Fruit fly (Drosophila melanogaster) whole organism, embryonic: ENCODE results near the gene plum.

Experiments
- Atf-2 ChIP-seq: fragments of 200-800 bp; sonication (Bioruptor generic); optimal IDR thresholded peaks from 2 replicates; lab custom pipeline; 2016; ENCODE audit warnings: missing biosample characterization, missing genetic modification characterization
- CG10267 ChIP-seq: fragments of 200-800 bp; sonication (Bioruptor generic); optimal IDR thresholded peaks from 2 replicates; lab custom pipeline; 2018; ENCODE audit warnings: missing biosample characterization, mild to moderate bottlenecking, missing genetic modification characterization, moderate library complexity
- CG10654 ChIP-seq: fragments of 200-800 bp; sonication (Bioruptor generic); optimal IDR thresholded peaks from 2 replicates; lab custom pipeline; 2016; ENCODE audit warnings: missing biosample characterization, missing genetic modification characterization
- CG10979 ChIP-seq: fragments of 200-800 bp; sonication (Bioruptor generic); optimal IDR thresholded peaks from 2 replicates; lab custom pipeline; 2018; ENCODE audit warnings: missing biosample characterization, mild to moderate bottlenecking, missing genetic modification characterization, moderate library complexity
- CG11504 ChIP-seq: fragments of 200-800 bp; sonication (Bioruptor generic); optimal IDR thresholded peaks from 3 replicates; lab custom pipeline; 2019; ENCODE audit warnings: missing biosample characterization, mild to moderate bottlenecking, missing genetic modification characterization, moderate library complexity
- CG12236 ChIP-seq: fragments of 200-800 bp; sonication (Bioruptor generic); optimal IDR thresholded peaks from 2 replicates; lab custom pipeline; 2016; ENCODE audit warnings: missing biosample characterization, missing genetic modification characterization
- CG14050 ChIP-seq: fragments of 200-800 bp; sonication (Bioruptor generic); IDR thresholded peaks from 3 replicates; pipeline ENCODE4 v1.3.6; 2022; ENCODE audit warnings: missing biosample characterization, missing genetic modification characterization
- CG1529 ChIP-seq: fragments of 200-800 bp; sonication (Bioruptor generic); optimal IDR thresholded peaks from 3 replicates; lab custom pipeline; 2018; ENCODE audit warnings: missing biosample characterization, missing genetic modification characterization
- CG15479 ChIP-seq: fragments of 200-800 bp; sonication (Bioruptor generic); optimal IDR thresholded peaks from 3 replicates; lab custom pipeline; 2019; ENCODE audit warnings: missing biosample characterization, mild to moderate bottlenecking, missing genetic modification characterization, moderate library complexity
- CG1602 ChIP-seq: fragments of 200-800 bp; sonication (Bioruptor generic); optimal IDR thresholded peaks from 3 replicates; lab custom pipeline; 2016; ENCODE audit warnings: missing biosample characterization, missing genetic modification characterization
- CG16863 ChIP-seq: fragments of 200-800 bp; sonication (Bioruptor generic); optimal IDR thresholded peaks from 3 replicates; lab custom pipeline; 2016; ENCODE audit warnings: missing biosample characterization, missing genetic modification characterization
- CG17186 ChIP-seq: fragments of 200-800 bp; sonication (Bioruptor generic); optimal IDR thresholded peaks from 3 replicates; lab custom pipeline; 2017; ENCODE audit warnings: missing biosample characterization, missing genetic modification reagents, missing genetic modification characterization
- CG17361 ChIP-seq: fragments of 200-800 bp; sonication (Bioruptor generic); IDR thresholded peaks from 3 replicates; pipeline ENCODE4 v1.3.6; 2022; ENCODE audit warnings: missing biosample characterization, missing genetic modification characterization
- CG18599 ChIP-seq: fragments of 200-800 bp; sonication (Bioruptor generic); optimal IDR thresholded peaks from 3 replicates; lab custom pipeline; 2017; ENCODE audit warnings: missing biosample characterization, missing genetic modification characterization, mild to moderate bottlenecking, moderate library complexity, missing genetic modification reagents
- CG2116 ChIP-seq: fragments of 200-800 bp; sonication (Bioruptor generic); optimal IDR thresholded peaks from 3 replicates; lab custom pipeline; 2018; ENCODE audit warnings: missing biosample characterization, mild to moderate bottlenecking, missing genetic modification characterization
- CG2199 ChIP-seq: fragments of 200-800 bp; sonication (Bioruptor generic); IDR thresholded peaks from 3 replicates; pipeline ENCODE4 v1.3.6; 2022; ENCODE audit warnings: missing biosample characterization, missing genetic modification characterization
- CG2202 ChIP-seq: fragments of 200-800 bp; sonication (Bioruptor generic); optimal IDR thresholded peaks from 2 replicates; lab custom pipeline; 2018; ENCODE audit warnings: missing biosample characterization, mild to moderate bottlenecking, missing genetic modification characterization
- CG2678 ChIP-seq: fragments of 200-800 bp; sonication (Bioruptor generic); optimal IDR thresholded peaks from 3 replicates; lab custom pipeline; 2019; ENCODE audit warnings: missing biosample characterization, mild to moderate bottlenecking, missing genetic modification characterization, moderate library complexity
- CG34376 ChIP-seq: fragments of 200-800 bp; sonication (Bioruptor generic); optimal IDR thresholded peaks from 2 replicates; lab custom pipeline; 2018; ENCODE audit warnings: missing biosample characterization, mild to moderate bottlenecking, missing genetic modification characterization
- CG3995 ChIP-seq: fragments of 200-800 bp; sonication (Bioruptor generic); optimal IDR thresholded peaks from 3 replicates; lab custom pipeline; 2016; ENCODE audit warnings: missing biosample characterization, missing genetic modification characterization
- CG4424 ChIP-seq: fragments of 200-800 bp; sonication (Bioruptor generic); optimal IDR thresholded peaks from 3 replicates; lab custom pipeline; 2016; ENCODE audit warnings: missing biosample characterization, missing genetic modification characterization
- CG4820 ChIP-seq: fragments of 200-800 bp; sonication (Bioruptor generic); optimal IDR thresholded peaks from 3 replicates; lab custom pipeline; 2016; ENCODE audit warnings: missing biosample characterization, missing genetic modification characterization
- CG5245 ChIP-seq: fragments of 200-800 bp; sonication (Bioruptor generic); optimal IDR thresholded peaks from 3 replicates; lab custom pipeline; 2016; ENCODE audit warnings: missing biosample characterization, missing genetic modification characterization
- CG7556 ChIP-seq: fragments of 200-800 bp; sonication (Bioruptor generic); optimal IDR thresholded peaks from 2 replicates; lab custom pipeline; 2017; ENCODE audit warnings: missing biosample characterization, mild to moderate bottlenecking, missing genetic modification characterization
- CG8359 ChIP-seq: fragments of 200-800 bp; sonication (Bioruptor generic); optimal IDR thresholded peaks from 2 replicates; lab custom pipeline; 2017; ENCODE audit warnings: missing biosample characterization, mild to moderate bottlenecking, missing genetic modification characterization, borderline replicate concordance
- CG9437 ChIP-seq: fragments of 200-800 bp; sonication (Bioruptor generic); optimal IDR thresholded peaks from 2 replicates; lab custom pipeline; 2018; ENCODE audit warnings: missing biosample characterization, mild to moderate bottlenecking, missing genetic modification characterization
- CG9797 ChIP-seq: fragments of 200-800 bp; sonication (Bioruptor generic); optimal IDR thresholded peaks from 3 replicates; lab custom pipeline; 2018; ENCODE audit warnings: missing biosample characterization, mild to moderate bottlenecking, missing genetic modification characterization
- CoRest ChIP-seq: fragments of 200-800 bp; sonication (Bioruptor generic); optimal IDR thresholded peaks from 3 replicates; lab custom pipeline; 2018; ENCODE audit warnings: missing biosample characterization, mild to moderate bottlenecking, missing genetic modification characterization, moderate library complexity
- E2f2 ChIP-seq: fragments of 200-800 bp; sonication (Bioruptor generic); IDR thresholded peaks from 2 replicates; pipeline ENCODE4 v1.3.6; 2022; ENCODE audit warnings: missing biosample characterization, missing genetic modification characterization
- HLH3B ChIP-seq: fragments of 200-800 bp; sonication (Bioruptor generic); IDR thresholded peaks from 2 replicates; pipeline ENCODE4 v1.3.6; 2022; ENCODE audit warnings: missing biosample characterization, missing genetic modification characterization
- Hsf ChIP-seq: fragments of 200-800 bp; sonication (Bioruptor generic); optimal IDR thresholded peaks from 3 replicates; lab custom pipeline; 2016; ENCODE audit warnings: missing biosample characterization, missing genetic modification characterization
- Med ChIP-seq: fragments of 200-800 bp; sonication (Bioruptor generic); peaks from one replicate; lab custom pipeline; 2016; ENCODE audit warnings: missing biosample characterization, missing genetic modification characterization, mild to moderate bottlenecking, inconsistent platforms, moderate library complexity
- Mes4 ChIP-seq: fragments of 200-800 bp; sonication (Bioruptor generic); optimal IDR thresholded peaks from 2 replicates; lab custom pipeline; 2016; ENCODE audit warnings: missing biosample characterization, missing genetic modification characterization
- NC2α ChIP-seq: fragments of 200-800 bp; sonication (Bioruptor generic); optimal IDR thresholded peaks from 2 replicates; lab custom pipeline; 2016; ENCODE audit warnings: missing biosample characterization, missing genetic modification characterization
- NK7.1 ChIP-seq: fragments of 200-800 bp; sonication (Bioruptor generic); optimal IDR thresholded peaks from 3 replicates; lab custom pipeline; 2016; ENCODE audit warnings: missing biosample characterization, missing genetic modification characterization
- Opbp ChIP-seq: fragments of 200-800 bp; sonication (Bioruptor generic); IDR thresholded peaks from 3 replicates; pipeline ENCODE4 v1.3.6; 2022; ENCODE audit warnings: missing biosample characterization, missing genetic modification characterization; ENCODE audit not compliant: partially characterized antibody
- PHDP ChIP-seq: fragments of 200-800 bp; sonication (Bioruptor generic); optimal IDR thresholded peaks from 3 replicates; lab custom pipeline; 2018; ENCODE audit warnings: missing biosample characterization, mild to moderate bottlenecking, missing genetic modification characterization, moderate library complexity
- Pdp1 ChIP-seq, 2 experiments: fragments of 200-800 bp; sonication (Bioruptor generic); optimal IDR thresholded peaks; 3 replicates each; lab custom pipeline; 2016; ENCODE audit warnings: missing biosample characterization in 2 of 2, missing genetic modification characterization in 2 of 2, mild to moderate bottlenecking in 1 of 2, moderate library complexity in 1 of 2
- Sox102F ChIP-seq: fragments of 200-800 bp; sonication (Bioruptor generic); optimal IDR thresholded peaks from 2 replicates; lab custom pipeline; 2018; ENCODE audit warnings: missing biosample characterization, mild to moderate bottlenecking, missing genetic modification characterization, moderate library complexity
- ato ChIP-seq: fragments of 200-800 bp; sonication (Bioruptor generic); IDR thresholded peaks from 2 replicates; pipeline ENCODE4 v1.3.6; 2022; ENCODE audit warnings: missing biosample characterization, missing genetic modification characterization; ENCODE audit not compliant: partially characterized antibody
- bsh ChIP-seq, 2 experiments: fragments of 200-800 bp; sonication (Bioruptor generic); optimal IDR thresholded peaks; 2 replicates each; lab custom pipeline; 2017 to 2018; ENCODE audit warnings: mild to moderate bottlenecking in 2 of 2, missing biosample characterization in 2 of 2, missing genetic modification characterization in 2 of 2, moderate library complexity in 1 of 2
- ci ChIP-seq: fragments of 200-800 bp; sonication (Bioruptor generic); IDR thresholded peaks from 3 replicates; pipeline ENCODE4 v1.3.6; 2022; ENCODE audit warnings: missing biosample characterization, missing genetic modification characterization
- dpn ChIP-seq, 2 experiments: fragments of 200-800 bp; sonication (Bioruptor generic); optimal IDR thresholded peaks; 3 replicates each; lab custom pipeline; 2016; ENCODE audit warnings: missing biosample characterization in 2 of 2, missing genetic modification characterization in 2 of 2
- fd96Cb ChIP-seq: fragments of 200-800 bp; sonication (Bioruptor generic); optimal IDR thresholded peaks from 2 replicates; lab custom pipeline; 2018; ENCODE audit warnings: missing biosample characterization, mild to moderate bottlenecking, missing genetic modification characterization, moderate library complexity
- pho ChIP-seq: fragments of 200-800 bp; sonication (Bioruptor generic); optimal IDR thresholded peaks from 2 replicates; lab custom pipeline; 2016; ENCODE audit warnings: missing biosample characterization, missing genetic modification characterization
- phol ChIP-seq: fragments of 200-800 bp; sonication (Bioruptor generic); optimal IDR thresholded peaks from 3 replicates; lab custom pipeline; 2018; ENCODE audit warnings: missing biosample characterization, mild to moderate bottlenecking, missing genetic modification characterization, moderate library complexity
- prd ChIP-seq, 3 experiments: fragments of >200 bp in 2 of 3; fragments of 200-800 bp in 1 of 3; sonication (Bioruptor generic) in 1 of 3; optimal IDR thresholded peaks in 2 of 3; IDR thresholded peaks in 1 of 3; 2 replicates in 2 of 3; 3 replicates in 1 of 3; pipeline versions ENCODE4 v1.3.6 to Lab custom; 2017 to 2022; ENCODE audit warnings: missing biosample characterization in 1 of 3, missing genetic modification characterization in 1 of 3
- trem ChIP-seq: fragments of 200-800 bp; optimal IDR thresholded peaks from 3 replicates; lab custom pipeline; 2019; ENCODE audit warnings: missing biosample characterization, mild to moderate bottlenecking, missing genetic modification characterization, moderate library complexity
- tup ChIP-seq: fragments of 200-800 bp; sonication (Bioruptor generic); optimal IDR thresholded peaks from 2 replicates; lab custom pipeline; 2016; ENCODE audit warnings: missing biosample characterization, mild to moderate bottlenecking, missing genetic modification characterization, moderate library complexity
- wdn ChIP-seq: fragments of 200-800 bp; sonication (Bioruptor generic); IDR thresholded peaks from 2 replicates; pipeline ENCODE4 v1.3.6; 2022; ENCODE audit warnings: missing biosample characterization, missing genetic modification characterization

Gene plum

DNA sequence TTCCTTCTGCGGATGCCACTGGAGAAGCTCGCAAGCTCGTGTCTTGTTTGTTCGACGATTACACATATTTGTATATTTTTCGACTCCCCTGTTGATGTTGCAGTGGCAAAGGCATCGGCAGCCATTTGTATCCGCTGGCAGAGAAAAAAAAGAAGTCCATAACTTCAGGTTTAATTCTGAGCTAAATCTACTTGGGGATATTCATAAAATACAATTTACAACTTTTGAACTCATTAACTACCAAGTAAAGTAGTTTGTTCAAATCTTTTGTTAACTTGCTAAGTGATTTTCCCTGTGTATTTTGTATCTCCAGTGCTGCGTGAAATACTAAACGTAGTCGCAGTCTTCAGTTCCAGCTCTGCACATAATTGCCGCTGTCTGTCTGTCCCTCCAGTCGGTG, 7.1 kb upstream of the plum start (continued):
- peak; percentile 28 for TF ChIP-seq CG10267
- peak; percentile 2 for TF ChIP-seq Atf-2 (GFP tag; lab: Kevin White, UChicago)
- no peak for TF ChIP-seq CG7556 (GFP tag; lab: Kevin White, UChicago)
- TF ChIP-seq CG10654 (GFP tag; lab: Kevin White, UChicago): no peak
- no peak for TF ChIP-seq CG17361 (GFP tag; lab: Robert Waterston, UW)
- no peak for TF ChIP-seq CG17186 (GFP tag; lab: Kevin White, UChicago)
- TF ChIP-seq CG1529 (GFP tag; lab: Kevin White, UChicago): peak; percentile 28
- no peak for TF ChIP-seq Opbp
- TF ChIP-seq trem (tag; lab: Kevin White, UChicago): peak; percentile 23
- TF ChIP-seq PHDP (tag; lab: Kevin White, UChicago): peak; percentile 34
- no peak for TF ChIP-seq CG18599 (GFP tag; lab: Kevin White, UChicago)
- peak; percentile 38 for TF ChIP-seq CG2202 (tag; lab: Kevin White, UChicago)
- TF ChIP-seq Sox102F (GFP tag; lab: Kevin White, UChicago): peak; percentile 53
- TF ChIP-seq NK7.1 (GFP tag; lab: Kevin White, UChicago): no peak
- peak; percentile 13 for TF ChIP-seq CG16863
- no peak for TF ChIP-seq CG3995 (GFP tag; lab: Kevin White, UChicago)
- TF ChIP-seq wdn: no peak
- no peak for TF ChIP-seq pho (GFP tag; lab: Kevin White, UChicago)
- TF ChIP-seq CG1602: peak; percentile 8
- TF ChIP-seq CoRest (tag; lab: Kevin White, UChicago): no peak
- TF ChIP-seq CG15479 (GFP tag; lab: Kevin White, UChicago): no peak
- peak; percentile 22 for TF ChIP-seq CG2678 (tag; lab: Kevin White, UChicago)
- no peak for TF ChIP-seq CG2116 (GFP tag; lab: Kevin White, UChicago)
- no peak for TF ChIP-seq tup (GFP tag; lab: Kevin White, UChicago)
- peak; percentile 26 for TF ChIP-seq CG9437 (GFP tag; lab: Kevin White, UChicago)
- TF ChIP-seq CG14050: no peak
- TF ChIP-seq Med (GFP tag; lab: Kevin White, UChicago): peak; percentile 30
- TF ChIP-seq CG10979 (tag; lab: Kevin White, UChicago): peak; percentile 56
- no peak for TF ChIP-seq CG2199 (GFP tag; lab: Robert Waterston, UW)
- TF ChIP-seq CG11504 (tag; lab: Kevin White, UChicago): peak; percentile 53
- no peak for TF ChIP-seq ato
- TF ChIP-seq fd96Cb (tag; lab: Kevin White, UChicago): peak; percentile 24
- TF ChIP-seq E2f2 (GFP tag; lab: Robert Waterston, UW): peak; percentile 17; the same call in 1 of the 2 replicates
- TF ChIP-seq CG4820 (GFP tag; lab: Kevin White, UChicago): no peak
- peak; percentile 29; the same call in 1 of the 2 replicates for TF ChIP-seq HLH3B
- peak; percentile 79 to 86 for TF ChIP-seq bsh (GFP tag; optimal IDR thresholded peaks at IDR 0.05; lab: Kevin White, UChicago)
- peak; percentile 48 for TF ChIP-seq Hsf
- TF ChIP-seq prd (optimal IDR thresholded peaks at IDR 0.05; lab: Kevin White, UChicago): no peak
- peak; percentile 19; the same call in 1 of the 3 replicates for TF ChIP-seq prd (GFP tag; IDR thresholded peaks at IDR 0.05; lab: Robert Waterston, UW)
- no peak for TF ChIP-seq ci (GFP tag; lab: Robert Waterston, UW)
- no peak for TF ChIP-seq Pdp1 (GFP tag; optimal IDR thresholded peaks at IDR 0.05; lab: Kevin White, UChicago)
- no peak for TF ChIP-seq NC2α (GFP tag; lab: Kevin White, UChicago)
- TF ChIP-seq CG12236 (GFP tag; lab: Kevin White, UChicago): no peak
- TF ChIP-seq Mes4: peak; percentile 24
- TF ChIP-seq CG34376 (GFP tag; lab: Kevin White, UChicago): no peak
- TF ChIP-seq phol (tag; lab: Kevin White, UChicago): peak; percentile 49
- TF ChIP-seq CG4424 (GFP tag; lab: Kevin White, UChicago): peak; percentile 30
- TF ChIP-seq dpn (GFP tag; optimal IDR thresholded peaks at IDR 0.05; lab: Kevin White, UChicago): peak in 1 of 2 experiments; percentile 23
- TF ChIP-seq CG5245 (GFP tag; lab: Kevin White, UChicago): no peak
- TF ChIP-seq CG8359: no peak
- no peak for TF ChIP-seq CG9797 (GFP tag; lab: Kevin White, UChicago)
